Fruit fly (Drosophila melanogaster) whole organism: ENCODE results near the gene Cf2.

Source experiments
- Dll ChIP-seq: fragments of >200 bp; optimal IDR thresholded peaks from 2 replicates; lab custom pipeline; 2017
- EcR ChIP-seq, 2 experiments: fragments of >200 bp; optimal IDR thresholded peaks; 2 replicates each; lab custom pipeline; 2017; ENCODE audit warnings: missing biosample characterization in 2 of 2, missing genetic modification characterization in 2 of 2, missing genetic modification reagents in 2 of 2
- pan ChIP-seq: fragments of >200 bp; optimal IDR thresholded peaks from 2 replicates; lab custom pipeline; 2017
- usp ChIP-seq: fragments of >200 bp; optimal IDR thresholded peaks from 2 replicates; lab custom pipeline; 2017; ENCODE audit warnings: missing biosample characterization, missing genetic modification characterization, mixed read lengths

DNA sequence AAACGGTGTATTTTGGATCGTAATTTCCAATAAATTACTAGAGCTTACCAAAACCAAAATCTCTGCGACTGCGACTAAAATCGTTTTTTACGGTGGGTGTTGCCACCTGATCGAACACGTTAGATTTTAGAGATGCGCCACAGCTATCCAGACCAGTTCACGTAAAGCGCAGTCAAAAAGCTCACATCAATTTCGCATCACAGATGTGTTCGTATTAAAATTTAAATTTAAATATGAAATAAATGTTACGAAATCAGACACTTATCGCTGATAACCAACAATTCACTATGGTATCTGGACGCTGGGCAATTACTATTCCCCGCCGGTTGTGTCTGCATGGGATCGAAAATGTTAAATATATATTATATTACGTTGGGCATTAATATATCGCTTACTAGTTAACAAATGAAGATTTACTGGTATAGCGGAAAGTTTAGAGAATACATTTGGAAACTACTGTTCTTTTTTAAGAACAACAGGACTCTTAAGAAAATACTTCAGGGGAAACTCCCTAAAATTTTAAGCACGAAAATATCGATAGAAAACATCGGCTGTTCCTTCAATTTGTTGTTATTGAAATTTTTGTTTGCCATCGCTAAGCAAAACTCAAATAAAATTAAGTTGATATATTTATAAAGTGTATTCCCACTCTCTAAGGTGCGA, 35.6 kb downstream of the Cf2 start, which contains the start of the genes mxt and CG11927:
- TF ChIP-seq EcR (GFP tag; optimal IDR thresholded peaks at IDR 0.05; lab: Kevin White, UChicago), result no peak
- no peak for TF ChIP-seq pan (lab: Kevin White, UChicago)
- no peak for TF ChIP-seq Dll (lab: Kevin White, UChicago)
- no peak for TF ChIP-seq usp (GFP tag; lab: Kevin White, UChicago)
